Worm (Caenorhabditis elegans): ENCODE data around the gene srx-65.

srx-65 gene

DNA sequence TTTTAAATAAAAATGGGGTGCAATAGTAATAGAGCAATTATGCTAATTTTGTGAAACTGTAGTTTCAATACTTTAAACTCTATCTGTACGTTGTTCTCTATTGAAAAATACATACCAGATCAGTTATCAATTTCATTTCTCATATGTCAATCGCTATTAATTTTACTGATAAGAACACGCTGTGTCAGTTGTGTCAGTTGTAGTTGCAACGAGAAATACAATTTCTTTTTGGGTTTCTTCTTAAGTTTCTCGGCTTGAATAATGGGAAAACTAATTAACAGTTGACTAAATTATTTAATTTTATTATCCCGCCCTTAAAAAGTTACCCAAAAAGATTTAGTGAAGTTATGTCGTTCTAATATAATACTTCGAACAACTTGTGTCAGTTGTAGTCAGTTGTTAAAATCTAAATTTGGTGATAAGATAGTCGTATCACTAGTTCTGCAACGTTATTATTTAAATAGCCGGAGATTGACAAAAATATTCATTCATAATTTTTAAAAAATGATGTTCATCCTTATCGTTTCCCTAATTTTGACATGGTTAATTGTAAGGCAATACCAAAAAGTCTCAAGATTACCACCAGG, 14.2 kb downstream of the srx-65 start, which contains the start of gene cyp-35A5:
cyp-35A5 (plus strand) TSS at position 435 of the 587 bp plus-strand sequence.
- TF ChIP-seq aha-1 (tag; optimal IDR thresholded peaks at IDR 0.05), result no peak
- TF ChIP-seq elt-2 (tag; optimal IDR thresholded peaks at IDR 0.05), result peak; percentile 85
- TF ChIP-seq nhr-20 (tag; optimal IDR thresholded peaks at IDR 0.05), result peak; percentile 2

DNA sequence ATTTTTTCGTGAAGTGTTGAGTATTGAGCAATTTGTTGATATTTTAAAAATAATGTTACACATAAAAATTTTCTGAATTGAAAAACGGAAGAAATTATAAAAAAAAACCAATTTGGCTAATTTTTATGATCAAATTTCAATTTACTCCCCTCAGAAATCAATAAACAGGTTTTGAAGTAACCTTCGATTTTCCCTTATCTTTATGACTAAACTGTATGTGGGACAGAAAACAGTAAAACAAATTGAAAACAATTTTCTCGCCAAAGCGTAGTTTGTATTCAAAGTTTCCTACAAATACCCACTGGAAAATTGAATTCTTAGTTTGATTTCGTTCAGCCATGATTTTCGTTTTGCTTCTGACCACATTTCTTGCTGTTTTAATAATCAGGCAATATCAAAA, 17.1 kb downstream of the srx-65 start, which contains the start of gene cyp-35B1:
cyp-35B1 (plus strand) TSS at position 244 of the 400 bp plus-strand sequence.
- TF ChIP-seq ceh-88 (GFP tag; IDR thresholded peaks at IDR 0.05) (no peak), ama-1 (optimal IDR thresholded peaks at IDR 0.05) (no peak), fkh-10 (GFP tag; optimal IDR thresholded peaks at IDR 0.05) (no peak), nhr-11 (tag; optimal IDR thresholded peaks at IDR 0.05) (no peak), nhr-47 (tag; optimal IDR thresholded peaks at IDR 0.05) (no peak), egl-13 (tag; optimal IDR thresholded peaks at IDR 0.05) (no peak)

ce11 chrV:3941860-3942259, 20.1 kb downstream of the srx-65 start, which contains the start of gene cyp-35B2:
Gene cyp-35B2, plus strand, starts transcription at chrV:3942160.
- TF ChIP-seq ets-5 (GFP tag; IDR thresholded peaks at IDR 0.05) (no peak), nhr-84 (tag; optimal IDR thresholded peaks at IDR 0.05) (no peak), rnt-1 (tag; optimal IDR thresholded peaks at IDR 0.05) (no peak), nhr-90 (tag; optimal IDR thresholded peaks at IDR 0.05; ENCODE audit: poor library complexity) (no peak), nhr-76 (tag; optimal IDR thresholded peaks at IDR 0.05) (no peak), nhr-77 (tag; optimal IDR thresholded peaks at IDR 0.05) (no peak), elt-2 (tag; optimal IDR thresholded peaks at IDR 0.05) (no peak), nhr-47 (tag; optimal IDR thresholded peaks at IDR 0.05) (no peak), hlh-17 (GFP tag; optimal IDR thresholded peaks at IDR 0.05; ENCODE audit: borderline replicate concordance) (no peak), ceh-63 (GFP tag; optimal IDR thresholded peaks at IDR 0.05) (no peak)

DNA sequence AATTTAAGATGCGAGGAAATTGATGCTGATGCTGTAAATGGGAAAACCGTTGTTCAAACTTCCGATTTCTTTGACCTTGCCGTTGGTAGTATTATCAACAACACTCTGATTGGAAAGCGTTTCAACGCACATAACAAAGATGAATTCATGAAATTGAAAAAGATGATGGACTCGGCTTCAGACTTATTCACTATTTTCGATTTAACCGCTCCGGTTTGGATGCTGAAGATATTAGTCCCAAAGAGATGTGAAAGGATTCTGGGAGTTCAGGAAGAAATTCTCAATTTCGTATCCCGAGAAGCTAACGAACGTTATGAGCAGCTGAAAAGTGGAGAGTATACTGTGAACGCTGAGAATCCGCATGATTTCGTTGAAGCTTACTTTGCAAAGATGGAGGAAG, 21.6 kb downstream of the srx-65 start:
- no peak for TF ChIP-seq ztf-11 (tag; optimal IDR thresholded peaks at IDR 0.05)
- no peak for TF ChIP-seq vab-15 (tag; optimal IDR thresholded peaks at IDR 0.05)
- TF ChIP-seq nhr-237 (tag; optimal IDR thresholded peaks at IDR 0.05), result no peak
- no peak for TF ChIP-seq ceh-63 (GFP tag; optimal IDR thresholded peaks at IDR 0.05)
- TF ChIP-seq ets-5 (GFP tag; IDR thresholded peaks at IDR 0.05), result no peak
- no peak for TF ChIP-seq lin-15B (tag; optimal IDR thresholded peaks at IDR 0.05)

DNA sequence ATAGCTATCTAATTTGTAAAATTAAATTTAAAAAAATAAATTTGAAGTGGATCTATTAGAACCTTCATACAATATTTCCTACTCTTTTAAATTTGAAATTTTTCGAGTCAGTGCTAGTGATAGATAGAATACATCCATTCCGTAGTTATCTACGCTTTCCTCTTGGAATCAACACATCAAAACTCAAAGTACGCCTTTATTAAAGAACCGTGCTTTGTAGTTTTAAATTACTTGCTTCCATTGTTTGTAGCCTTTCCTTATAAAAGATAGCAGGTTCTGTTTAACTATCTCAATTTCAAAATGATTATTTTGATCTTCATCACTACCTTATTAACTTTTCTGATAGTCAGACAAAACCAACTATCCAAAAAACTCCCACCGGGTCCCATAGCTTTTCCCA, 23.3 kb downstream of the srx-65 start, which contains the start of gene cyp-35B3:
cyp-35B3 (plus strand) TSS at position 301 of the 400 bp plus-strand sequence.
- TF ChIP-seq C34B4.2 (tag; optimal IDR thresholded peaks at IDR 0.05) (no peak), nhr-90 (tag; optimal IDR thresholded peaks at IDR 0.05; ENCODE audit: poor library complexity) (no peak)

- no peak for TF ChIP-seq nhr-19 (GFP tag; conservative IDR thresholded peaks at IDR 0.05)
- no peak for TF ChIP-seq C04F5.9 (tag; optimal IDR thresholded peaks at IDR 0.05)
- TF ChIP-seq zag-1 (tag; optimal IDR thresholded peaks at IDR 0.05), result no peak
- TF ChIP-seq nhr-85 (tag), result no peak
Observed at ce11 chrV:3949723-3950122, 28.0 kb downstream of the srx-65 start, which contains the start of gene dach-1. Gene dach-1, plus strand, starts transcription at chrV:3950023.

DNA sequence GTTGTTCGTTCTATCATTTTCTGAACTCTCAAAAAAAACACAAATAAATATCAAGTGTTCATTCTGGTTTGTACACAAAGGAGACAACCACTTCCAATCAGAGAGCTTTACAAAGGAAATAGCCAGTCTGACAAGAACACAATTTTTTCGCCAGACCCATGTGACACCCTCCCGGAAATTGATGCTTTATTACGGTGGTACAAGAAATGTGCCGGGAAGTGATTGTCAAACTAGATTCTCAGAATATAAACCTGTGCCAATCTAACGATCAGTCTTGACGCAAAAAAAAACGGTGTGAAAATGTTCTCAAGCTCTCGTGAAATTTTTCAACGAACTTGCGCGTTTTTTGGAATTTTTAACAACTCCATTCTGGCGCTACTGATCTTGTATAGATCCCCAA, 32.0 kb downstream of the srx-65 start, which contains the start of gene str-247:
str-247 (plus strand) TSS at position 301 of the 400 bp plus-strand sequence.
- TF ChIP-seq sup-37 (GFP tag; optimal IDR thresholded peaks at IDR 0.05) (no peak), hlh-4 (tag; optimal IDR thresholded peaks at IDR 0.05) (no peak), jun-1 (tag; optimal IDR thresholded peaks at IDR 0.05) (no peak), ceh-8 (GFP tag; optimal IDR thresholded peaks at IDR 0.05) (no peak), ceh-90 (tag; optimal IDR thresholded peaks at IDR 0.05) (no peak), isw-1 (GFP tag; IDR thresholded peaks at IDR 0.05) (no peak), nhr-28 (tag; optimal IDR thresholded peaks at IDR 0.05) (no peak), nhr-20 (tag; optimal IDR thresholded peaks at IDR 0.05) (no peak), swsn-7 (tag; optimal IDR thresholded peaks at IDR 0.05) (no peak), grh-1 (GFP tag; IDR thresholded peaks at IDR 0.05) (no peak), nhr-11 (tag; optimal IDR thresholded peaks at IDR 0.05) (no peak), lir-3 (tag; optimal IDR thresholded peaks at IDR 0.05; ENCODE audit: poor library complexity) (no peak), unc-62 (GFP tag; optimal IDR thresholded peaks at IDR 0.05) (no peak), egl-13 (tag; optimal IDR thresholded peaks at IDR 0.05) (no peak), ceh-63 (GFP tag; optimal IDR thresholded peaks at IDR 0.05) (no peak), alr-1 (tag; optimal IDR thresholded peaks at IDR 0.05; ENCODE audit: borderline replicate concordance) (no peak), nhr-76 (tag; optimal IDR thresholded peaks at IDR 0.05) (no peak), lin-14 (GFP tag; optimal IDR thresholded peaks at IDR 0.05) (no peak)
